Fruit fly (Drosophila melanogaster) whole organism, embryonic: ENCODE results near the gene Vha68-1.

Experiments
- Atf6 ChIP-seq: fragments of 200-800 bp; sonication (Bioruptor generic); IDR thresholded peaks from 2 replicates; pipeline ENCODE4 v1.3.6; 2022; ENCODE audit warnings: missing biosample characterization, missing genetic modification characterization
- BEAF-32 ChIP-seq: fragments of 200-800 bp; sonication (Bioruptor generic); optimal IDR thresholded peaks from 3 replicates; lab custom pipeline; 2017; ENCODE audit warnings: missing biosample characterization, missing genetic modification characterization, mild to moderate bottlenecking, moderate library complexity, missing genetic modification reagents
- CG10366 ChIP-seq: fragments of 200-800 bp; sonication (Bioruptor generic); IDR thresholded peaks from 2 replicates; pipeline ENCODE4 v1.3.6; 2022; ENCODE audit warnings: missing biosample characterization, missing genetic modification characterization
- CG10959 ChIP-seq: fragments of 200-800 bp; sonication (Bioruptor generic); IDR thresholded peaks from 2 replicates; pipeline ENCODE4 v1.3.6; 2022; ENCODE audit warnings: missing biosample characterization, missing genetic modification characterization
- CG12236 ChIP-seq: fragments of 200-800 bp; sonication (Bioruptor generic); optimal IDR thresholded peaks from 2 replicates; lab custom pipeline; 2016; ENCODE audit warnings: missing biosample characterization, missing genetic modification characterization
- CG1233 ChIP-seq: fragments of 200-800 bp; sonication (Bioruptor generic); optimal IDR thresholded peaks from 4 replicates; lab custom pipeline; 2018; ENCODE audit warnings: missing biosample characterization, mild to moderate bottlenecking, missing genetic modification characterization
- CG13296 ChIP-seq: fragments of 200-800 bp; sonication (Bioruptor generic); optimal IDR thresholded peaks from 3 replicates; lab custom pipeline; 2018; ENCODE audit warnings: missing biosample characterization, mild to moderate bottlenecking, missing genetic modification characterization
- CG13894 ChIP-seq: fragments of 200-800 bp; sonication (Bioruptor generic); optimal IDR thresholded peaks from 3 replicates; lab custom pipeline; 2018; ENCODE audit warnings: missing biosample characterization, mild to moderate bottlenecking, missing genetic modification characterization, moderate library complexity
- CG14014 ChIP-seq: fragments of 200-800 bp; sonication (Bioruptor generic); IDR thresholded peaks from 2 replicates; pipeline ENCODE4 v1.3.6; 2022; ENCODE audit warnings: missing biosample characterization, missing genetic modification characterization
- CG15514 ChIP-seq: fragments of 200-800 bp; sonication (Bioruptor generic); optimal IDR thresholded peaks from 3 replicates; lab custom pipeline; 2017; ENCODE audit warnings: missing biosample characterization, missing genetic modification characterization, mild to moderate bottlenecking, moderate library complexity, missing genetic modification reagents
- CG17829 ChIP-seq: fragments of 200-800 bp; optimal IDR thresholded peaks from 2 replicates; lab custom pipeline; 2019; ENCODE audit warnings: missing biosample characterization, mild to moderate bottlenecking, missing genetic modification characterization, moderate library complexity
- CG18262 ChIP-seq: fragments of 200-800 bp; optimal IDR thresholded peaks from 3 replicates; lab custom pipeline; 2019; ENCODE audit warnings: missing biosample characterization, mild to moderate bottlenecking, missing genetic modification characterization, moderate library complexity
- CG4360 ChIP-seq: fragments of 200-800 bp; sonication (Bioruptor generic); IDR thresholded peaks from 2 replicates; pipeline ENCODE4 v1.3.6; 2022; ENCODE audit warnings: missing biosample characterization, missing genetic modification characterization
- CG43689 ChIP-seq: fragments of 200-800 bp; sonication (Bioruptor generic); IDR thresholded peaks from 2 replicates; pipeline ENCODE4 v1.3.6; 2022; ENCODE audit warnings: missing biosample characterization, missing genetic modification characterization
- CG4854 ChIP-seq: fragments of 200-800 bp; sonication (Bioruptor generic); optimal IDR thresholded peaks from 2 replicates; lab custom pipeline; 2016; ENCODE audit warnings: missing biosample characterization, missing genetic modification characterization, inconsistent platforms
- CG7928 ChIP-seq: fragments of 200-800 bp; sonication (Bioruptor generic); optimal IDR thresholded peaks from 2 replicates; lab custom pipeline; 2017; ENCODE audit warnings: missing biosample characterization, mild to moderate bottlenecking, missing genetic modification characterization
- CG9817 ChIP-seq: fragments of 200-800 bp; sonication (Bioruptor generic); optimal IDR thresholded peaks from 2 replicates; lab custom pipeline; 2018; ENCODE audit warnings: missing biosample characterization, mild to moderate bottlenecking, missing genetic modification characterization, moderate library complexity
- Dip3 ChIP-seq: fragments of 200-800 bp; sonication (Bioruptor generic); optimal IDR thresholded peaks from 3 replicates; lab custom pipeline; 2016; ENCODE audit warnings: missing biosample characterization, missing genetic modification characterization
- Doc3 ChIP-seq: fragments of 200-800 bp; sonication (Bioruptor generic); IDR thresholded peaks from 3 replicates; pipeline ENCODE4 v1.3.6; 2022; ENCODE audit warnings: missing biosample characterization, missing genetic modification characterization; ENCODE audit not compliant: partially characterized antibody
- Ets65A ChIP-seq: fragments of 200-800 bp; sonication (Bioruptor generic); peaks from one replicate; lab custom pipeline; 2016; ENCODE audit warnings: missing biosample characterization, missing genetic modification characterization
- HLH4C ChIP-seq: fragments of 200-800 bp; sonication (Bioruptor generic); IDR thresholded peaks from 3 replicates; pipeline ENCODE4 v1.3.6; 2022; ENCODE audit warnings: missing biosample characterization, missing genetic modification characterization; ENCODE audit not compliant: partially characterized antibody
- Hr39 ChIP-seq: fragments of >200 bp; optimal IDR thresholded peaks from 2 replicates; lab custom pipeline; 2017
- Myb ChIP-seq: fragments of 200-800 bp; sonication (Bioruptor generic); optimal IDR thresholded peaks from 2 replicates; lab custom pipeline; 2016; ENCODE audit warnings: missing biosample characterization, missing genetic modification characterization
- NfI ChIP-seq: fragments of 200-800 bp; sonication (Bioruptor generic); optimal IDR thresholded peaks from 3 replicates; lab custom pipeline; 2018; ENCODE audit warnings: missing biosample characterization, mild to moderate bottlenecking, missing genetic modification characterization, moderate library complexity
- Sin3A ChIP-seq: fragments of >200 bp; optimal IDR thresholded peaks from 2 replicates; lab custom pipeline; 2018
- Taf1 ChIP-seq: fragments of 200-800 bp; sonication (Bioruptor generic); IDR thresholded peaks from 2 replicates; pipeline ENCODE4 v1.3.6; 2022; ENCODE audit warnings: missing biosample characterization, missing genetic modification characterization
- ac ChIP-seq: fragments of 200-800 bp; sonication (Bioruptor generic); optimal IDR thresholded peaks from 3 replicates; lab custom pipeline; 2017; ENCODE audit warnings: missing biosample characterization, mild to moderate bottlenecking, missing genetic modification characterization
- aop ChIP-seq: fragments of 200-800 bp; sonication (Bioruptor generic); IDR thresholded peaks from 2 replicates; pipeline ENCODE4 v1.3.6; 2022; ENCODE audit warnings: missing biosample characterization, missing genetic modification characterization
- bigmax ChIP-seq: fragments of 200-800 bp; sonication (Bioruptor generic); optimal IDR thresholded peaks from 2 replicates; lab custom pipeline; 2018; ENCODE audit warnings: missing biosample characterization, mild to moderate bottlenecking, missing genetic modification characterization
- cg ChIP-seq: fragments of 200-800 bp; sonication (Bioruptor generic); optimal IDR thresholded peaks from 3 replicates; lab custom pipeline; 2019; ENCODE audit warnings: missing biosample characterization, mild to moderate bottlenecking, missing genetic modification characterization, moderate library complexity
- chif ChIP-seq, 2 experiments: fragments of 200-800 bp; sonication (Bioruptor generic); optimal IDR thresholded peaks; 3 replicates each; lab custom pipeline; 2016; ENCODE audit warnings: missing biosample characterization in 2 of 2, missing genetic modification characterization in 2 of 2
- da ChIP-seq: fragments of 200-800 bp; sonication (Bioruptor generic); optimal IDR thresholded peaks from 2 replicates; lab custom pipeline; 2016; ENCODE audit warnings: missing biosample characterization, missing genetic modification characterization
- eyg ChIP-seq: fragments of 200-800 bp; sonication (Bioruptor generic); optimal IDR thresholded peaks from 3 replicates; lab custom pipeline; 2016; ENCODE audit warnings: missing biosample characterization, missing genetic modification characterization
- fd3F ChIP-seq: fragments of 200-800 bp; sonication (Bioruptor generic); optimal IDR thresholded peaks from 2 replicates; lab custom pipeline; 2018; ENCODE audit warnings: missing biosample characterization, mild to moderate bottlenecking, missing genetic modification characterization, moderate library complexity
- gcm2 ChIP-seq: fragments of 200-800 bp; sonication (Bioruptor generic); optimal IDR thresholded peaks from 2 replicates; lab custom pipeline; 2016; ENCODE audit warnings: missing biosample characterization, missing genetic modification characterization
- gt ChIP-seq: fragments of 200-800 bp; sonication (Bioruptor generic); IDR thresholded peaks from 2 replicates; pipeline ENCODE4 v1.3.6; 2022; ENCODE audit warnings: missing biosample characterization, missing genetic modification characterization
- nau ChIP-seq: fragments of 200-800 bp; sonication (Bioruptor generic); optimal IDR thresholded peaks from 3 replicates; lab custom pipeline; 2017; ENCODE audit warnings: missing biosample characterization, mild to moderate bottlenecking, missing genetic modification characterization, missing genetic modification reagents
- nerfin-1 ChIP-seq: fragments of 200-800 bp; sonication (Bioruptor generic); optimal IDR thresholded peaks from 3 replicates; lab custom pipeline; 2019; ENCODE audit warnings: missing biosample characterization, mild to moderate bottlenecking, missing genetic modification characterization, moderate library complexity
- nom ChIP-seq: fragments of 200-800 bp; sonication (Bioruptor generic); optimal IDR thresholded peaks from 2 replicates; lab custom pipeline; 2017; ENCODE audit warnings: missing biosample characterization, missing genetic modification characterization, mild to moderate bottlenecking, moderate library complexity, missing genetic modification reagents
- pan ChIP-seq, 4 experiments: fragments of >200 bp in 3 of 4; fragments of 200-800 bp in 1 of 4; sonication (Bioruptor generic) in 1 of 4; optimal IDR thresholded peaks in 3 of 4; IDR thresholded peaks in 1 of 4; 2 replicates each; pipeline versions ENCODE4 v1.3.6 to Lab custom; 2017 to 2022; ENCODE audit warnings: missing biosample characterization in 2 of 4, missing genetic modification characterization in 2 of 4, mixed read lengths in 1 of 4
- pros ChIP-seq: fragments of 200-800 bp; sonication (Bioruptor generic); optimal IDR thresholded peaks from 3 replicates; lab custom pipeline; 2019; ENCODE audit warnings: missing biosample characterization, mild to moderate bottlenecking, missing genetic modification characterization, moderate library complexity
- repo ChIP-seq: fragments of 200-800 bp; sonication (Bioruptor generic); optimal IDR thresholded peaks from 2 replicates; lab custom pipeline; 2016; ENCODE audit warnings: missing biosample characterization, missing genetic modification characterization
- schlank ChIP-seq: fragments of 200-800 bp; sonication (Bioruptor generic); optimal IDR thresholded peaks from 2 replicates; lab custom pipeline; 2018; ENCODE audit warnings: missing biosample characterization, mild to moderate bottlenecking, missing genetic modification characterization
- sens ChIP-seq: fragments of 200-800 bp; sonication (Bioruptor generic); peaks from one replicate; lab custom pipeline; 2016; ENCODE audit warnings: missing biosample characterization, missing genetic modification characterization
- sens-2 ChIP-seq: fragments of 200-800 bp; sonication (Bioruptor generic); IDR thresholded peaks from 2 replicates; pipeline ENCODE4 v1.3.6; 2022; ENCODE audit warnings: missing biosample characterization, missing genetic modification characterization
- sna ChIP-seq: fragments of 200-800 bp; sonication (Bioruptor generic); IDR thresholded peaks from 2 replicates; pipeline ENCODE4 v1.3.6; 2022; ENCODE audit warnings: missing biosample characterization, missing genetic modification characterization; ENCODE audit not compliant: partially characterized antibody
- tio ChIP-seq: fragments of 200-800 bp; sonication (Bioruptor generic); optimal IDR thresholded peaks from 2 replicates; lab custom pipeline; 2017; ENCODE audit warnings: missing biosample characterization, missing genetic modification characterization, inconsistent platforms
- tx ChIP-seq: fragments of 200-800 bp; sonication (Bioruptor generic); optimal IDR thresholded peaks from 2 replicates; lab custom pipeline; 2016; ENCODE audit warnings: missing biosample characterization, missing genetic modification characterization
- vvl ChIP-seq: fragments of 200-800 bp; sonication (Bioruptor generic); IDR thresholded peaks from 2 replicates; pipeline ENCODE4 v1.3.6; 2022; ENCODE audit warnings: missing biosample characterization, missing genetic modification characterization
- wek ChIP-seq: fragments of 200-800 bp; sonication (Bioruptor generic); optimal IDR thresholded peaks from 3 replicates; lab custom pipeline; 2018; ENCODE audit warnings: missing biosample characterization, mild to moderate bottlenecking, missing genetic modification characterization, moderate library complexity
- yki ChIP-seq: fragments of >200 bp; optimal IDR thresholded peaks from 3 replicates; lab custom pipeline; 2018
- zfh2 ChIP-seq: fragments of 200-800 bp; sonication (Bioruptor generic); optimal IDR thresholded peaks from 2 replicates; lab custom pipeline; 2016; ENCODE audit warnings: missing biosample characterization, missing genetic modification characterization

The Vha68-1 gene

dm6 chr2L:13000393-13001001, 3.4 kb downstream of the Vha68-1 start, which contains the start of gene Yip1d1 (continued):
- TF ChIP-seq sens (GFP tag; lab: Kevin White, UChicago) (peak; percentile 85), Ets65A (GFP tag; lab: Kevin White, UChicago) (peak; percentile 59), CG10366 (GFP tag; lab: Robert Waterston, UW) (no peak), CG43689 (GFP tag; lab: Robert Waterston, UW) (no peak), gt (GFP tag; lab: Robert Waterston, UW) (no peak), sna (GFP tag; lab: Robert Waterston, UW) (peak; percentile 97), gcm2 (GFP tag; lab: Kevin White, UChicago) (no peak), CG10959 (GFP tag; lab: Robert Waterston, UW) (no peak), Sin3A (lab: Kevin White, UChicago) (no peak), CG15514 (GFP tag; lab: Kevin White, UChicago) (peak; percentile 6), nau (no peak), CG4360 (GFP tag; lab: Robert Waterston, UW) (no peak), CG4854 (GFP tag; lab: Kevin White, UChicago) (no peak), CG14014 (GFP tag; lab: Robert Waterston, UW) (no peak), tio (GFP tag; lab: Kevin White, UChicago) (no peak), bigmax (GFP tag; lab: Kevin White, UChicago) (no peak), ac (no peak), cg (no peak), Doc3 (GFP tag; lab: Robert Waterston, UW) (peak; percentile 94), chif (GFP tag; optimal IDR thresholded peaks at IDR 0.05; lab: Kevin White, UChicago) (no peak), CG7928 (GFP tag; lab: Kevin White, UChicago) (no peak), CG13296 (no peak), Dip3 (no peak), Taf1 (GFP tag; lab: Robert Waterston, UW) (no peak), pan (optimal IDR thresholded peaks at IDR 0.05; lab: Kevin White, UChicago) (no peak), pan (GFP tag; optimal IDR thresholded peaks at IDR 0.05 in 1 of 2, IDR thresholded peaks at IDR 0.05 in 1 of 2) (no peak), BEAF-32 (GFP tag; lab: Kevin White, UChicago) (peak; percentile 86), da (GFP tag; lab: Kevin White, UChicago) (no peak), NfI (GFP tag; lab: Kevin White, UChicago) (no peak), CG18262 (tag; lab: Kevin White, UChicago) (no peak), CG9817 (tag; lab: Kevin White, UChicago) (no peak), Atf6 (GFP tag; lab: Robert Waterston, UW) (no peak), eyg (GFP tag; lab: Kevin White, UChicago) (no peak), CG12236 (no peak), aop (GFP tag; lab: Robert Waterston, UW) (no peak), nom (GFP tag; lab: Kevin White, UChicago) (no peak), CG1233 (GFP tag; lab: Kevin White, UChicago) (no peak), repo (GFP tag; lab: Kevin White, UChicago) (no peak), Hr39 (no peak), vvl (GFP tag; lab: Robert Waterston, UW) (no peak), pros (GFP tag; lab: Kevin White, UChicago) (no peak), Myb (peak; percentile 51), HLH4C (GFP tag; lab: Robert Waterston, UW) (peak; percentile 98), yki (lab: Kevin White, UChicago) (no peak), schlank (tag; lab: Kevin White, UChicago) (no peak), CG17829 (tag; lab: Kevin White, UChicago) (peak; percentile 7), tx (no peak), sens-2 (GFP tag; lab: Robert Waterston, UW) (no peak), nerfin-1 (tag; lab: Kevin White, UChicago) (peak; percentile 23), wek (no peak), CG13894 (tag; lab: Kevin White, UChicago) (no peak), fd3F (GFP tag; lab: Kevin White, UChicago) (no peak), zfh2 (GFP tag; lab: Kevin White, UChicago) (no peak)
